Fruit fly (Drosophila melanogaster) whole organism, embryonic: Measurements from ENCODE around the gene Nup153.

ENCODE experiments used
- Asciz ChIP-seq: fragments of 200-800 bp; sonication (Bioruptor generic); optimal IDR thresholded peaks from 2 replicates; lab custom pipeline; 2017; ENCODE audit warnings: missing biosample characterization, mild to moderate bottlenecking, missing genetic modification characterization, missing genetic modification reagents
- B-H1 ChIP-seq: fragments of 200-800 bp; sonication (Bioruptor generic); IDR thresholded peaks from 3 replicates; pipeline ENCODE4 v1.3.6; 2022; ENCODE audit warnings: missing biosample characterization, missing genetic modification characterization
- Bgb ChIP-seq: fragments of 200-800 bp; sonication (Bioruptor generic); IDR thresholded peaks from 2 replicates; pipeline ENCODE4 v1.3.6; 2022; ENCODE audit warnings: missing biosample characterization, missing genetic modification characterization; ENCODE audit not compliant: partially characterized antibody
- CG10209 ChIP-seq: fragments of 200-800 bp; sonication (Bioruptor generic); optimal IDR thresholded peaks from 3 replicates; lab custom pipeline; 2017; ENCODE audit warnings: missing biosample characterization, mild to moderate bottlenecking, missing genetic modification characterization, missing genetic modification reagents
- CG10431 ChIP-seq: fragments of 200-800 bp; sonication (Bioruptor generic); optimal IDR thresholded peaks from 3 replicates; lab custom pipeline; 2018; ENCODE audit warnings: missing biosample characterization, mild to moderate bottlenecking, missing genetic modification characterization
- CG12071 ChIP-seq: fragments of 200-800 bp; sonication (Bioruptor generic); optimal IDR thresholded peaks from 3 replicates; lab custom pipeline; 2018; ENCODE audit warnings: missing biosample characterization, mild to moderate bottlenecking, missing genetic modification characterization
- CG13287 ChIP-seq: fragments of 200-800 bp; sonication (Bioruptor generic); IDR thresholded peaks from 2 replicates; pipeline ENCODE4 v1.3.6; 2022; ENCODE audit warnings: missing biosample characterization, missing genetic modification characterization; ENCODE audit not compliant: partially characterized antibody
- CG14860 ChIP-seq: fragments of 200-800 bp; sonication (Bioruptor generic); IDR thresholded peaks from 3 replicates; pipeline ENCODE4 v1.3.6; 2022; ENCODE audit warnings: missing biosample characterization, missing genetic modification characterization; ENCODE audit not compliant: partially characterized antibody
- CG15514 ChIP-seq: fragments of 200-800 bp; sonication (Bioruptor generic); optimal IDR thresholded peaks from 3 replicates; lab custom pipeline; 2017; ENCODE audit warnings: missing biosample characterization, missing genetic modification characterization, mild to moderate bottlenecking, moderate library complexity, missing genetic modification reagents
- CG15601 ChIP-seq: fragments of 200-800 bp; sonication (Bioruptor generic); optimal IDR thresholded peaks from 3 replicates; lab custom pipeline; 2019; ENCODE audit warnings: missing biosample characterization, mild to moderate bottlenecking, missing genetic modification characterization, moderate library complexity
- CG16779 ChIP-seq: fragments of 200-800 bp; sonication (Bioruptor generic); IDR thresholded peaks from 2 replicates; pipeline ENCODE4 v1.3.6; 2022; ENCODE audit warnings: missing biosample characterization, missing genetic modification characterization
- CG17359 ChIP-seq: fragments of 200-800 bp; sonication (Bioruptor generic); optimal IDR thresholded peaks from 3 replicates; lab custom pipeline; 2018; ENCODE audit warnings: missing biosample characterization, mild to moderate bottlenecking, missing genetic modification characterization, moderate library complexity
- CG18262 ChIP-seq: fragments of 200-800 bp; optimal IDR thresholded peaks from 3 replicates; lab custom pipeline; 2019; ENCODE audit warnings: missing biosample characterization, mild to moderate bottlenecking, missing genetic modification characterization, moderate library complexity
- CG1832 ChIP-seq: fragments of 200-800 bp; sonication (Bioruptor generic); optimal IDR thresholded peaks from 2 replicates; lab custom pipeline; 2017; ENCODE audit warnings: missing biosample characterization, mild to moderate bottlenecking, missing genetic modification characterization, inconsistent platforms
- CG2116 ChIP-seq: fragments of 200-800 bp; sonication (Bioruptor generic); optimal IDR thresholded peaks from 3 replicates; lab custom pipeline; 2018; ENCODE audit warnings: missing biosample characterization, mild to moderate bottlenecking, missing genetic modification characterization
- CG2129 ChIP-seq: fragments of 200-800 bp; sonication (Bioruptor generic); IDR thresholded peaks from 2 replicates; pipeline ENCODE4 v1.3.6; 2022; ENCODE audit warnings: missing biosample characterization, missing genetic modification characterization; ENCODE audit not compliant: partially characterized antibody
- CG31224 ChIP-seq: fragments of 200-800 bp; sonication (Bioruptor generic); IDR thresholded peaks from 2 replicates; pipeline ENCODE4 v1.3.6; 2022; ENCODE audit warnings: missing biosample characterization, missing genetic modification characterization
- CG31441 ChIP-seq: fragments of 200-800 bp; sonication (Bioruptor generic); IDR thresholded peaks from 2 replicates; pipeline ENCODE4 v1.3.6; 2022; ENCODE audit warnings: missing biosample characterization, missing genetic modification characterization
- CG3407 ChIP-seq: fragments of 200-800 bp; sonication (Bioruptor generic); optimal IDR thresholded peaks from 2 replicates; lab custom pipeline; 2018; ENCODE audit warnings: missing biosample characterization, mild to moderate bottlenecking, missing genetic modification characterization
- CG34422 ChIP-seq: fragments of 200-800 bp; sonication (Bioruptor generic); IDR thresholded peaks from 3 replicates; pipeline ENCODE4 v1.3.6; 2022; ENCODE audit warnings: missing biosample characterization, missing genetic modification characterization
- CG4707 ChIP-seq: fragments of 200-800 bp; sonication (Bioruptor generic); optimal IDR thresholded peaks from 2 replicates; lab custom pipeline; 2018; ENCODE audit warnings: missing biosample characterization, mild to moderate bottlenecking, missing genetic modification characterization, moderate library complexity
- CG4730 ChIP-seq: fragments of 200-800 bp; sonication (Bioruptor generic); IDR thresholded peaks from 2 replicates; pipeline ENCODE4 v1.3.6; 2022; ENCODE audit warnings: missing biosample characterization, missing genetic modification characterization
- CoRest ChIP-seq: fragments of 200-800 bp; sonication (Bioruptor generic); optimal IDR thresholded peaks from 3 replicates; lab custom pipeline; 2018; ENCODE audit warnings: missing biosample characterization, mild to moderate bottlenecking, missing genetic modification characterization, moderate library complexity
- Dek ChIP-seq: fragments of 200-800 bp; sonication (Bioruptor generic); optimal IDR thresholded peaks from 3 replicates; lab custom pipeline; 2019; ENCODE audit warnings: missing biosample characterization, mild to moderate bottlenecking, missing genetic modification characterization, moderate library complexity
- Dll ChIP-seq: fragments of 200-800 bp; sonication (Bioruptor generic); IDR thresholded peaks from 4 replicates; pipeline ENCODE4 v1.3.6; 2022; ENCODE audit warnings: missing biosample characterization, missing genetic modification characterization; ENCODE audit not compliant: partially characterized antibody
- Drgx ChIP-seq: fragments of 200-800 bp; sonication (Bioruptor generic); IDR thresholded peaks from 2 replicates; pipeline ENCODE4 v1.3.6; 2022; ENCODE audit warnings: missing biosample characterization, missing genetic modification characterization
- Hr3 ChIP-seq: fragments of 200-800 bp; sonication (Bioruptor generic); optimal IDR thresholded peaks from 3 replicates; lab custom pipeline; 2016; ENCODE audit warnings: missing biosample characterization, missing genetic modification characterization
- Hr51 ChIP-seq, 2 experiments: fragments of 200-800 bp; sonication (Bioruptor generic); optimal IDR thresholded peaks; 2 replicates in 1 of 2; 3 replicates in 1 of 2; lab custom pipeline; 2016 to 2018; ENCODE audit warnings: missing biosample characterization in 2 of 2, missing genetic modification characterization in 2 of 2, mild to moderate bottlenecking in 1 of 2, moderate library complexity in 1 of 2
- Myb ChIP-seq: fragments of 200-800 bp; sonication (Bioruptor generic); optimal IDR thresholded peaks from 2 replicates; lab custom pipeline; 2016; ENCODE audit warnings: missing biosample characterization, missing genetic modification characterization
- NFAT ChIP-seq: fragments of 200-800 bp; sonication (Bioruptor generic); IDR thresholded peaks from 2 replicates; pipeline ENCODE4 v1.3.6; 2022; ENCODE audit warnings: missing biosample characterization, missing genetic modification characterization
- Xbp1 ChIP-seq: fragments of 200-800 bp; sonication (Bioruptor generic); optimal IDR thresholded peaks from 3 replicates; lab custom pipeline; 2016; ENCODE audit warnings: missing biosample characterization, mild to moderate bottlenecking, missing genetic modification characterization
- ac ChIP-seq: fragments of 200-800 bp; sonication (Bioruptor generic); optimal IDR thresholded peaks from 3 replicates; lab custom pipeline; 2017; ENCODE audit warnings: missing biosample characterization, mild to moderate bottlenecking, missing genetic modification characterization
- ap ChIP-seq: fragments of 200-800 bp; sonication (Bioruptor generic); IDR thresholded peaks from 2 replicates; pipeline ENCODE4 v1.3.6; 2022; ENCODE audit warnings: missing biosample characterization, missing genetic modification characterization
- bcd ChIP-seq: fragments of 200-800 bp; sonication (Bioruptor generic); optimal IDR thresholded peaks from 2 replicates; lab custom pipeline; 2017; ENCODE audit warnings: missing biosample characterization, mild to moderate bottlenecking, missing genetic modification characterization
- caup ChIP-seq: fragments of 200-800 bp; sonication (Bioruptor generic); optimal IDR thresholded peaks from 3 replicates; lab custom pipeline; 2017; ENCODE audit warnings: missing biosample characterization, mild to moderate bottlenecking, missing genetic modification characterization, moderate library complexity; ENCODE audit not compliant: severe bottlenecking
- crc ChIP-seq: fragments of 200-800 bp; sonication (Bioruptor generic); optimal IDR thresholded peaks from 2 replicates; lab custom pipeline; 2016; ENCODE audit warnings: missing biosample characterization, missing genetic modification characterization
- crol ChIP-seq: fragments of 200-800 bp; sonication (Bioruptor generic); IDR thresholded peaks from 2 replicates; pipeline ENCODE4 v1.3.6; 2022; ENCODE audit warnings: missing biosample characterization, missing genetic modification characterization
- fd96Cb ChIP-seq: fragments of 200-800 bp; sonication (Bioruptor generic); optimal IDR thresholded peaks from 2 replicates; lab custom pipeline; 2018; ENCODE audit warnings: missing biosample characterization, mild to moderate bottlenecking, missing genetic modification characterization, moderate library complexity
- grau ChIP-seq: fragments of 200-800 bp; optimal IDR thresholded peaks from 3 replicates; lab custom pipeline; 2019; ENCODE audit warnings: missing biosample characterization, mild to moderate bottlenecking, missing genetic modification characterization, moderate library complexity
- h ChIP-seq: fragments of >200 bp; optimal IDR thresholded peaks from 2 replicates; lab custom pipeline; 2017
- hbn ChIP-seq: fragments of 200-800 bp; sonication (Bioruptor generic); IDR thresholded peaks from 2 replicates; pipeline ENCODE4 v1.3.6; 2022; ENCODE audit warnings: missing biosample characterization, missing genetic modification characterization; ENCODE audit not compliant: partially characterized antibody
- inv ChIP-seq: fragments of 200-800 bp; sonication (Bioruptor generic); IDR thresholded peaks from 2 replicates; pipeline ENCODE4 v1.3.6; 2022; ENCODE audit warnings: missing biosample characterization, missing genetic modification characterization; ENCODE audit not compliant: partially characterized antibody
- kni ChIP-seq: fragments of 200-800 bp; sonication (Bioruptor generic); optimal IDR thresholded peaks from 3 replicates; lab custom pipeline; 2017; ENCODE audit warnings: mild to moderate bottlenecking, missing biosample characterization, missing genetic modification reagents, missing genetic modification characterization
- lilli ChIP-seq: fragments of 200-800 bp; sonication (Bioruptor generic); optimal IDR thresholded peaks from 3 replicates; lab custom pipeline; 2016; ENCODE audit warnings: missing biosample characterization, missing genetic modification characterization
- nau ChIP-seq: fragments of 200-800 bp; sonication (Bioruptor generic); optimal IDR thresholded peaks from 3 replicates; lab custom pipeline; 2017; ENCODE audit warnings: missing biosample characterization, mild to moderate bottlenecking, missing genetic modification characterization, missing genetic modification reagents
- pfk ChIP-seq: fragments of 200-800 bp; sonication (Bioruptor generic); optimal IDR thresholded peaks from 2 replicates; lab custom pipeline; 2018; ENCODE audit warnings: missing biosample characterization, mild to moderate bottlenecking, missing genetic modification characterization, moderate library complexity
- rib ChIP-seq: fragments of 200-800 bp; sonication (Bioruptor generic); IDR thresholded peaks from 2 replicates; pipeline ENCODE4 v1.3.6; 2022; ENCODE audit warnings: missing biosample characterization, missing genetic modification characterization
- so ChIP-seq: fragments of 200-800 bp; sonication (Bioruptor generic); IDR thresholded peaks from 3 replicates; pipeline ENCODE4 v1.3.6; 2022; ENCODE audit warnings: missing biosample characterization, missing genetic modification characterization
- tna ChIP-seq: fragments of 200-800 bp; sonication (Bioruptor generic); IDR thresholded peaks from 2 replicates; pipeline ENCODE4 v1.3.6; 2022; ENCODE audit warnings: missing biosample characterization, missing genetic modification characterization; ENCODE audit not compliant: partially characterized antibody

Nup153 gene

dm6 chrX:16654931-16655409 lies 55.9 kb downstream of the Nup153 start, which contains the start of the genes Nemp and r (continued):
- TF ChIP-seq Hr51 (GFP tag; optimal IDR thresholded peaks at IDR 0.05; lab: Kevin White, UChicago) (peak in 1 of 2 experiments; percentile 37), CG13287 (GFP tag; lab: Robert Waterston, UW) (peak; percentile 74), CoRest (tag; lab: Kevin White, UChicago) (peak; percentile 38), ap (no peak), CG10431 (no peak), Hr3 (GFP tag; lab: Kevin White, UChicago) (no peak), ac (GFP tag; lab: Kevin White, UChicago) (no peak), CG4707 (no peak), CG10209 (GFP tag; lab: Kevin White, UChicago) (no peak), CG4730 (GFP tag; lab: Robert Waterston, UW) (no peak), CG15601 (tag; lab: Kevin White, UChicago) (peak; percentile 77), CG14860 (GFP tag; lab: Robert Waterston, UW) (peak; percentile 49; the same call in 1 of the 3 replicates), bcd (GFP tag; lab: Kevin White, UChicago) (no peak), grau (tag; lab: Kevin White, UChicago) (no peak), crc (no peak), Dll (GFP tag; lab: Robert Waterston, UW) (peak; percentile 81), crol (GFP tag; lab: Robert Waterston, UW) (no peak), Dek (tag; lab: Kevin White, UChicago) (no peak), CG15514 (GFP tag; lab: Kevin White, UChicago) (peak; percentile 59), inv (GFP tag; lab: Robert Waterston, UW) (peak; percentile 68), CG16779 (GFP tag; lab: Robert Waterston, UW) (no peak), hbn (peak; percentile 65), CG2129 (GFP tag; lab: Robert Waterston, UW) (peak; percentile 43), CG3407 (GFP tag; lab: Kevin White, UChicago) (no peak), Bgb (GFP tag; lab: Robert Waterston, UW) (peak; percentile 65), Asciz (GFP tag; lab: Kevin White, UChicago) (no peak), tna (GFP tag; lab: Robert Waterston, UW) (0 out of 2 replicates have a peak, but pooled peaks have one; percentile 14), CG31441 (peak; percentile 24; the same call in 1 of the 2 replicates), fd96Cb (tag; lab: Kevin White, UChicago) (no peak), NFAT (GFP tag; lab: Robert Waterston, UW) (no peak), h (no peak), CG2116 (GFP tag; lab: Kevin White, UChicago) (peak; percentile 77), Myb (GFP tag; lab: Kevin White, UChicago) (no peak)

dm6 chrX:16655724-16656235 lies 56.7 kb downstream of the Nup153 start:
- peak; percentile 72; the same call in 2 of the 3 replicates for TF ChIP-seq so
- peak; percentile 82; the same call in 1 of the 3 replicates for TF ChIP-seq CG34422 (GFP tag; lab: Robert Waterston, UW)
- TF ChIP-seq CG1832 (GFP tag; lab: Kevin White, UChicago) = no peak
- no peak for TF ChIP-seq Xbp1 (GFP tag; lab: Kevin White, UChicago)
- TF ChIP-seq CG17359 (tag; lab: Kevin White, UChicago) = no peak
- no peak for TF ChIP-seq CG31224
- TF ChIP-seq rib (GFP tag; lab: Robert Waterston, UW) = 0 out of 2 replicates have a peak, but pooled peaks have one; percentile 57
- peak; percentile 41 for TF ChIP-seq CG12071 (GFP tag; lab: Kevin White, UChicago)
- no peak for TF ChIP-seq B-H1 (GFP tag; lab: Robert Waterston, UW)
- TF ChIP-seq nau (GFP tag; lab: Kevin White, UChicago) = no peak
- peak; percentile 11 for TF ChIP-seq CG18262 (tag; lab: Kevin White, UChicago)
- no peak for TF ChIP-seq pfk
- TF ChIP-seq lilli (GFP tag; lab: Kevin White, UChicago) = no peak
- TF ChIP-seq caup (GFP tag; lab: Kevin White, UChicago) = peak; percentile 64
- no peak for TF ChIP-seq Drgx
- TF ChIP-seq kni (GFP tag; lab: Kevin White, UChicago) = peak; percentile 82
